Worm (Caenorhabditis elegans) whole organism, young adult: ENCODE data around the gene Y62E10A.6.

Experiments
- B0019.2 ChIP-seq: fragments of 200-800 bp; sonication (Bioruptor generic); conservative IDR thresholded peaks from 2 replicates; pipeline ENCODE4 v1.3.6; 2022; ENCODE audit warnings: missing genetic modification reagents, missing genetic modification characterization, missing compliant biosample characterization
- B0035.1 ChIP-seq: sonication (generic microtip); optimal IDR thresholded peaks from 2 replicates; lab custom pipeline; 2016; ENCODE audit warnings: missing genetic modification characterization, mild to moderate bottlenecking, missing compliant biosample characterization, missing genotype, missing genetic modification reagents
- B0261.1 ChIP-seq: sonication (generic microtip); optimal IDR thresholded peaks from 2 replicates; lab custom pipeline; 2016; ENCODE audit warnings: mild to moderate bottlenecking, missing genetic modification characterization, moderate library complexity, missing compliant biosample characterization
- F49E8.2 ChIP-seq: sonication (generic microtip); optimal IDR thresholded peaks from 3 replicates; lab custom pipeline; 2017; ENCODE audit warnings: missing genetic modification characterization, mild to moderate bottlenecking, missing compliant biosample characterization, antibody characterized with exemption, moderate library complexity; ENCODE audit not compliant: insufficient read depth
- F52B5.7 ChIP-seq: sonication (generic microtip); optimal IDR thresholded peaks from 2 replicates; lab custom pipeline; 2016; ENCODE audit warnings: mild to moderate bottlenecking, missing genetic modification characterization, missing compliant biosample characterization
- F57C9.4 ChIP-seq: sonication (generic microtip); optimal IDR thresholded peaks from 2 replicates; lab custom pipeline; 2017; ENCODE audit warnings: mild to moderate bottlenecking, missing genetic modification characterization, missing compliant biosample characterization
- K11D2.4 ChIP-seq: fragments of 200-800 bp; sonication (Bioruptor generic); IDR thresholded peaks from 2 replicates; pipeline ENCODE4 v1.3.6; 2022; ENCODE audit warnings: missing genetic modification reagents, missing genetic modification characterization, missing compliant biosample characterization
- akir-1 ChIP-seq: fragments of 200-800 bp; sonication (Bioruptor generic); optimal IDR thresholded peaks from 2 replicates; lab custom pipeline; 2018; ENCODE audit warnings: mild to moderate bottlenecking, missing genetic modification characterization, moderate library complexity, missing compliant biosample characterization
- ama-1 ChIP-seq, 3 experiments: fragments of 150-350 bp in 1 of 3; sonication (generic microtip) in 2 of 3; optimal IDR thresholded peaks; 2 replicates each; lab custom pipeline; 2014 to 2018; ENCODE audit warnings: missing biosample characterization in 2 of 3, missing genetic modification characterization in 2 of 3, missing genetic modification reagents in 2 of 3
- bed-2 ChIP-seq: fragments of 200-800 bp; sonication (Bioruptor generic); IDR thresholded peaks from 2 replicates; pipeline ENCODE4 v1.3.6; 2022; ENCODE audit warnings: missing genetic modification reagents, missing genetic modification characterization, missing compliant biosample characterization
- ceh-100 ChIP-seq: fragments of 200-800 bp; sonication (Bioruptor generic); IDR thresholded peaks from 2 replicates; pipeline ENCODE4 v1.3.6; 2022; ENCODE audit warnings: missing genetic modification reagents, missing genetic modification characterization, missing compliant biosample characterization
- ceh-58 ChIP-seq: fragments of 200-800 bp; sonication (Bioruptor generic); IDR thresholded peaks from 2 replicates; pipeline ENCODE4 v1.3.6; 2022; ENCODE audit warnings: missing genetic modification characterization, missing compliant biosample characterization
- die-1 ChIP-seq: sonication (generic microtip); optimal IDR thresholded peaks from 2 replicates; lab custom pipeline; 2016; ENCODE audit warnings: missing genotype, mild to moderate bottlenecking, missing genetic modification characterization, missing compliant biosample characterization
- egrh-3 ChIP-seq: fragments of 200-800 bp; sonication (Bioruptor generic); IDR thresholded peaks from 2 replicates; pipeline ENCODE4 v1.3.6; 2022; ENCODE audit warnings: missing genetic modification reagents, missing genetic modification characterization, missing compliant biosample characterization
- fkh-3 ChIP-seq: sonication (generic microtip); optimal IDR thresholded peaks from 2 replicates; lab custom pipeline; 2016; ENCODE audit warnings: mild to moderate bottlenecking, missing genetic modification characterization, missing compliant biosample characterization
- hmg-20 ChIP-seq: fragments of 200-800 bp; sonication (Bioruptor generic); IDR thresholded peaks from 2 replicates; pipeline ENCODE4 v1.3.6; 2022; ENCODE audit warnings: missing genetic modification reagents, missing genetic modification characterization, missing compliant biosample characterization
- lag-1 ChIP-seq: fragments of 200-800 bp; sonication (Bioruptor generic); IDR thresholded peaks from 2 replicates; pipeline ENCODE4 v1.3.6; 2022; ENCODE audit warnings: missing genetic modification reagents, missing genetic modification characterization, missing compliant biosample characterization
- let-607 ChIP-seq, 2 experiments: fragments of 200-800 bp in 1 of 2; sonication (Bioruptor generic) in 1 of 2; sonication (generic microtip) in 1 of 2; optimal IDR thresholded peaks; 2 replicates each; lab custom pipeline; 2016 to 2018; ENCODE audit warnings: mild to moderate bottlenecking in 2 of 2, missing compliant biosample characterization in 2 of 2, missing genetic modification characterization in 2 of 2, moderate library complexity in 2 of 2, missing genotype in 1 of 2
- lin-35 ChIP-seq, 3 experiments: fragments of 150-350 bp in 2 of 3; sonication (generic microtip) in 1 of 3; optimal IDR thresholded peaks; 2 replicates each; lab custom pipeline; 2014 to 2018; ENCODE audit warnings: missing biosample characterization in 3 of 3, missing genetic modification characterization in 3 of 3, missing genetic modification reagents in 3 of 3
- lsl-1 ChIP-seq: fragments of 200-800 bp; sonication (Bioruptor generic); optimal IDR thresholded peaks from 2 replicates; lab custom pipeline; 2018; ENCODE audit warnings: mild to moderate bottlenecking, missing genetic modification characterization, moderate library complexity, missing compliant biosample characterization
- madf-10 ChIP-seq: sonication (generic microtip); optimal IDR thresholded peaks from 2 replicates; lab custom pipeline; 2016; ENCODE audit warnings: mild to moderate bottlenecking, missing genetic modification characterization, missing compliant biosample characterization
- nhr-179 ChIP-seq: sonication (generic microtip); optimal IDR thresholded peaks from 2 replicates; lab custom pipeline; 2016; ENCODE audit warnings: mild to moderate bottlenecking, missing genetic modification characterization, missing compliant biosample characterization
- nhr-80 ChIP-seq: sonication (generic microtip); optimal IDR thresholded peaks from 2 replicates; lab custom pipeline; 2016; ENCODE audit warnings: missing genetic modification characterization, missing compliant biosample characterization
- nhr-90 ChIP-seq: sonication (generic microtip); optimal IDR thresholded peaks from 2 replicates; lab custom pipeline; 2016; ENCODE audit warnings: missing genotype, mild to moderate bottlenecking, missing genetic modification characterization, missing compliant biosample characterization
- pbrm-1 ChIP-seq: fragments of 200-800 bp; sonication (Bioruptor generic); IDR thresholded peaks from 2 replicates; pipeline ENCODE4 v1.3.6; 2022; ENCODE audit warnings: missing genetic modification reagents, missing genetic modification characterization, missing compliant biosample characterization
- pha-4 ChIP-seq: fragments of 150-350 bp; sonication (generic microtip); optimal IDR thresholded peaks from 2 replicates; lab custom pipeline; 2014; ENCODE audit warnings: missing biosample characterization, missing genetic modification reagents, missing genetic modification characterization
- sea-2 ChIP-seq: fragments of 200-800 bp; sonication (Bioruptor generic); IDR thresholded peaks from 2 replicates; pipeline ENCODE4 v1.3.6; 2022; ENCODE audit warnings: missing genetic modification characterization, missing compliant biosample characterization
- snpc-4 ChIP-seq, 5 experiments: fragments of 150-350 bp in 1 of 5; sonication (generic microtip) in 4 of 5; optimal IDR thresholded peaks; 2 replicates each; lab custom pipeline; 2014 to 2018; ENCODE audit warnings: missing genetic modification characterization in 5 of 5, missing biosample characterization in 3 of 5, antibody characterized with exemption in 2 of 5, mild to moderate bottlenecking in 2 of 5, missing compliant biosample characterization in 2 of 5, missing genotype in 2 of 5, moderate library complexity in 2 of 5, missing genetic modification reagents in 1 of 5
- tlf-1 ChIP-seq: fragments of 200-800 bp; sonication (Bioruptor generic); optimal IDR thresholded peaks from 2 replicates; lab custom pipeline; 2018; ENCODE audit warnings: mild to moderate bottlenecking, missing genetic modification characterization, missing compliant biosample characterization
- unc-62 ChIP-seq: fragments of 150-350 bp; optimal IDR thresholded peaks from 2 replicates; lab custom pipeline; 2014; ENCODE audit warnings: missing biosample characterization, missing genetic modification reagents, missing genetic modification characterization
- xnd-1 ChIP-seq: sonication (generic microtip); optimal IDR thresholded peaks from 2 replicates; lab custom pipeline; 2016; ENCODE audit warnings: missing genotype, missing genetic modification reagents, missing genetic modification characterization, missing compliant biosample characterization
- zim-3 ChIP-seq: sonication (generic microtip); optimal IDR thresholded peaks from 2 replicates; lab custom pipeline; 2017; ENCODE audit warnings: mild to moderate bottlenecking, missing genetic modification characterization, moderate library complexity, missing compliant biosample characterization
- ztf-25 ChIP-seq: fragments of 200-800 bp; sonication (Bioruptor generic); IDR thresholded peaks from 2 replicates; pipeline ENCODE4 v1.3.6; 2022; ENCODE audit warnings: missing genetic modification reagents, missing genetic modification characterization, missing compliant biosample characterization
- ztf-26 ChIP-seq: sonication (generic microtip); optimal IDR thresholded peaks from 2 replicates; lab custom pipeline; 2017; ENCODE audit warnings: missing genetic modification characterization, missing compliant biosample characterization
- ztf-3 ChIP-seq: fragments of 200-800 bp; sonication (Bioruptor generic); optimal IDR thresholded peaks from 2 replicates; lab custom pipeline; 2018; ENCODE audit warnings: mild to moderate bottlenecking, missing genetic modification characterization, missing compliant biosample characterization

Y62E10A.6 gene

DNA sequence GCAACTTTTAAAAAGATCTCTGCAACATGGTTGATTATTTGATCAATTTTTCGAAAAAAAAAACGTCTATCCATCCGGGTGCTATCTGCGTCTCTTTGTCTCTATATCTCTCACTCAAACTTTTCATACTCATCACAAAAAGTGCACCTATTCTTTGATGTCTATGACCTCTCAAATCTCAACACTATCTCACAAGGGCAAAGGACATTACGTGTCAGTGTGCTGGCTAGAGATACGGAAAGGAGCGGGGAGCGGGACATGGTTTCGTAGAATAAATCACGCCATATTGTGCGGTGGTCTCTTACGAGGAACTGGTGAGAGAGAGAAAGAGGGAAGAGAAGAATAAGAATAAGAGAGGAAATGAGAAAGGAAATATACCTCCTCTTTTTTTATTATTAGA is 49.4 kb upstream of the Y62E10A.6 start (continued):
- peak; percentile 64 for TF ChIP-seq tlf-1 (GFP tag; lab: Kevin White, UChicago)
- no peak for TF ChIP-seq hmg-20 (GFP tag; lab: Robert Waterston, UW)
- peak; percentile 28 to 68 for TF ChIP-seq let-607 (tag; optimal IDR thresholded peaks at IDR 0.05; lab: Kevin White, UChicago)
- TF ChIP-seq pbrm-1, result no peak
- no peak for TF ChIP-seq snpc-4 (GFP tag; optimal IDR thresholded peaks at IDR 0.05; lab: Kevin White, UChicago)
- TF ChIP-seq snpc-4 (tag; optimal IDR thresholded peaks at IDR 0.05; lab: Kevin White, UChicago), result peak in 3 of 4 experiments; percentile 31 to 51 (median 42)
- TF ChIP-seq ztf-26 (tag; lab: Kevin White, UChicago), result peak; percentile 51
- TF ChIP-seq fkh-3 (tag; lab: Kevin White, UChicago), result no peak
- TF ChIP-seq F52B5.7 (tag; lab: Kevin White, UChicago), result no peak
- no peak for TF ChIP-seq B0035.1
- TF ChIP-seq lin-35 (GFP tag; optimal IDR thresholded peaks at IDR 0.05; lab: Kevin White, UChicago), result peak in 1 of 3 experiments; percentile 31
- no peak for TF ChIP-seq F49E8.2
- no peak for TF ChIP-seq xnd-1
- TF ChIP-seq ztf-3 (GFP tag; lab: Kevin White, UChicago), result no peak
- no peak for TF ChIP-seq egrh-3 (GFP tag; lab: Robert Waterston, UW)
- 0 out of 2 replicates have a peak, but pooled peaks have one; percentile 53 for TF ChIP-seq K11D2.4 (GFP tag; lab: Robert Waterston, UW)
- peak; percentile 58 for TF ChIP-seq madf-10 (tag; lab: Kevin White, UChicago)
- no peak for TF ChIP-seq nhr-90 (tag; lab: Kevin White, UChicago)
- no peak for TF ChIP-seq nhr-179 (tag; lab: Kevin White, UChicago)

DNA sequence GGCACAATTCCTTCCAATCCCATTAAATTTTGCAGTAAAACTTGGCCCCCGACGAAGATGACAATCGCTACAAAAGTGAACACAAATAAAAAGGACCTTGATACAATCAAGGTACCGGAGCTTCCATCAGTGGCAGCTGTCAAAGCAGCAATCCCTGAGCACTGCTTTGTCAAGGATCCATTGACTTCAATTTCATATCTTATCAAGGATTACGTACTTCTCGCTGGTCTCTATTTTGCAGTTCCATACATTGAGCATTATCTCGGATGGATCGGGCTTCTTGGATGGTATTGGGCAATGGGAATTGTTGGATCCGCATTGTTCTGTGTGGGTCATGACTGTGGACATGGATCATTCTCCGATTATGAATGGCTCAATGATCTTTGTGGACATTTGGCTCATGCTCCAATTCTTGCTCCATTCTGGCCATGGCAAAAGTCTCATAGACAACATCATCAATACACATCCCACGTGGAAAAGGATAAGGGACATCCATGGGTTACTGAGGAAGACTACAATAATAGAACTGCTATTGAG is 47.9 kb upstream of the Y62E10A.6 start, which contains the start of gene fat-2:
TSS of gene fat-2 (plus strand) at position 51 of the 537 bp plus-strand sequence.
- TF ChIP-seq zim-3 (tag; lab: Kevin White, UChicago), result peak; percentile 2
- TF ChIP-seq ceh-100 (GFP tag; lab: Robert Waterston, UW), result no peak

DNA sequence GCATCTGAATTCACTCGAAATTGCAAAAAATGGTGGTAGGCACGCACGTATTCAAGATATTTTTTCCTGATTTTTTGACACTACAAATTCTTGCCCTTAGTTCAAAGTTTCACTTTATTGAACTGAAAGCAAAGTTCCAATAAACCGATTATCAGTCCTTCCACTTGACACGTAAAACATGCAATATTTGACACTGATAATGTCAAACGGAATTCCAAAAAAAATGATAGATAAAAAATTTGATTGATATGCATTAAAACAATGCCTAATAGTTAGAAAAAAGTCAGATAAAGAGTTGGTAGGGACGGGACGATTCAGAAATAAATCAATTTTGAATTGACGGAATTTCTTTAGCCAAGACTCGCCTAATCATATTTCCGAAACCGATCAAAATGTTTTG is 44.7 kb upstream of the Y62E10A.6 start:
- TF ChIP-seq K11D2.4 (GFP tag; lab: Robert Waterston, UW) (no peak), nhr-80 (tag; lab: Kevin White, UChicago) (peak; percentile 91), pha-4 (tag; lab: Kevin White, UChicago) (peak; percentile 51), let-607 (tag; optimal IDR thresholded peaks at IDR 0.05; lab: Kevin White, UChicago) (peak in 1 of 2 experiments; percentile 24), unc-62 (peak; percentile 84)

DNA sequence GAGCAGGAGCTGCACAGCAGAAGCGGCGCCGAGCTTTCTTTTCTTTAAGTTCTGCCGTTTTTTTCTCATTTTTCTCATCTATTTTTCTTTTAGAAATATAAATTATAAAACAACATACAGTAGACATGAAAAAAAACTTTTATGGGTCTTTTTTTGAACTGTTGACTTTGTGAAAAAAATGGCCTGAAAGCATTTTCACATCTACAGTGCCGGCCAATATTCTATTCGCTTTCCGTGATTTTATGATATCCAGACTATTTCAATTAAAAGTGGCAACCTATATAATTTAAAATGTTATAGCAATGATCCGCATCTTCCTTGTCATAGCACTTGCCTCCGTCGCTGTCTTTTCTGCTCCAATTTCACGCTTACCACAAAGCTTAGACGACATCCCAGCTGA is 43.7 kb upstream of the Y62E10A.6 start, which contains the start of gene far-6:
TSS of gene far-6 (plus strand) at position 301 of the 400 bp plus-strand sequence.
- no peak for TF ChIP-seq sea-2
- no peak for TF ChIP-seq lag-1 (GFP tag; lab: Robert Waterston, UW)
- no peak for TF ChIP-seq let-607 (tag; optimal IDR thresholded peaks at IDR 0.05; lab: Kevin White, UChicago)
- TF ChIP-seq B0019.2 (GFP tag; lab: Robert Waterston, UW), result no peak
- no peak for TF ChIP-seq ama-1 (optimal IDR thresholded peaks at IDR 0.05; lab: Kevin White, UChicago)
- TF ChIP-seq ama-1 (GFP tag; optimal IDR thresholded peaks at IDR 0.05; lab: Kevin White, UChicago), result no peak
- TF ChIP-seq ceh-58, result no peak
- TF ChIP-seq B0261.1 (tag; lab: Kevin White, UChicago), result no peak
- TF ChIP-seq lin-35 (GFP tag; optimal IDR thresholded peaks at IDR 0.05; lab: Kevin White, UChicago), result no peak
- no peak for TF ChIP-seq ztf-25 (GFP tag; lab: Robert Waterston, UW)
- no peak for TF ChIP-seq akir-1 (GFP tag; lab: Kevin White, UChicago)
- no peak for TF ChIP-seq die-1 (tag; lab: Kevin White, UChicago)
- no peak for TF ChIP-seq ztf-26 (tag; lab: Kevin White, UChicago)
- TF ChIP-seq lsl-1 (GFP tag; lab: Kevin White, UChicago), result no peak
- no peak for TF ChIP-seq bed-2 (GFP tag; lab: Robert Waterston, UW)
- no peak for TF ChIP-seq F57C9.4 (tag; lab: Kevin White, UChicago)
- no peak for TF ChIP-seq nhr-80 (tag; lab: Kevin White, UChicago)
